Worm (Caenorhabditis elegans) whole organism, late embryonic: Measurements from ENCODE around the gene msp-78.
A peak's percentile ranks its signal among the peaks of the same experiment; 100 is the strongest.

Source experiments
- C38D4.7 ChIP-seq: fragments of 200-800 bp; sonication (Bioruptor generic); optimal IDR thresholded peaks from 2 replicates; lab custom pipeline; 2018; ENCODE audit warnings: mild to moderate bottlenecking, missing genetic modification characterization, moderate library complexity, missing compliant biosample characterization
- F13H6.1 ChIP-seq: sonication (generic microtip); optimal IDR thresholded peaks from 2 replicates; lab custom pipeline; 2016; ENCODE audit warnings: missing genetic modification characterization, missing compliant biosample characterization
- T23F11.4 ChIP-seq: fragments of 200-800 bp; sonication (Bioruptor generic); optimal IDR thresholded peaks from 2 replicates; lab custom pipeline; 2018; ENCODE audit warnings: mild to moderate bottlenecking, missing genetic modification characterization, missing compliant biosample characterization
- ahr-1 ChIP-seq: sonication (generic microtip); optimal IDR thresholded peaks from 2 replicates; lab custom pipeline; 2016; ENCODE audit warnings: missing genetic modification characterization, missing compliant biosample characterization
- ama-1 ChIP-seq: fragments of 150-350 bp; optimal IDR thresholded peaks from 2 replicates; lab custom pipeline; 2014
- ceh-14 ChIP-seq: sonication (generic microtip); optimal IDR thresholded peaks from 2 replicates; lab custom pipeline; 2016; ENCODE audit warnings: missing genotype, missing genetic modification characterization, missing compliant biosample characterization
- ceh-18 ChIP-seq: sonication (generic microtip); optimal IDR thresholded peaks from 2 replicates; lab custom pipeline; 2016; ENCODE audit warnings: missing genetic modification characterization, missing compliant biosample characterization
- ceh-30 ChIP-seq: fragments of 150-350 bp; optimal IDR thresholded peaks from 2 replicates; lab custom pipeline; 2014; ENCODE audit warnings: missing biosample characterization, missing genetic modification characterization
- ceh-45 ChIP-seq: fragments of 200-800 bp; sonication (Bioruptor generic); IDR thresholded peaks from 2 replicates; pipeline ENCODE4 v1.3.6; 2022; ENCODE audit warnings: missing genetic modification reagents, missing genetic modification characterization, missing compliant biosample characterization
- ceh-6 ChIP-seq: fragments of 200-800 bp; sonication (Bioruptor generic); optimal IDR thresholded peaks from 2 replicates; lab custom pipeline; 2018; ENCODE audit warnings: mild to moderate bottlenecking, missing genetic modification characterization, missing compliant biosample characterization
- che-1 ChIP-seq: sonication (generic microtip); optimal IDR thresholded peaks from 2 replicates; lab custom pipeline; 2016; ENCODE audit warnings: mild to moderate bottlenecking, missing genetic modification characterization, missing compliant biosample characterization
- dve-1 ChIP-seq: sonication (generic microtip); optimal IDR thresholded peaks from 2 replicates; lab custom pipeline; 2017; ENCODE audit warnings: antibody characterized with exemption, mild to moderate bottlenecking, missing genetic modification characterization, missing compliant biosample characterization
- elt-2 ChIP-seq: sonication (generic microtip); optimal IDR thresholded peaks from 2 replicates; lab custom pipeline; 2016; ENCODE audit warnings: missing genetic modification reagents, missing genetic modification characterization, missing compliant biosample characterization
- elt-4 ChIP-seq: sonication (generic microtip); optimal IDR thresholded peaks from 2 replicates; lab custom pipeline; 2016; ENCODE audit warnings: missing genetic modification characterization, missing compliant biosample characterization
- eyg-1 ChIP-seq: sonication (generic microtip); optimal IDR thresholded peaks from 2 replicates; lab custom pipeline; 2016; ENCODE audit warnings: missing genotype, missing genetic modification characterization, missing compliant biosample characterization
- fax-1 ChIP-seq: sonication (generic microtip); optimal IDR thresholded peaks from 2 replicates; lab custom pipeline; 2016; ENCODE audit warnings: missing genotype, missing genetic modification characterization, missing compliant biosample characterization
- fkh-10 ChIP-seq: fragments of 150-350 bp; optimal IDR thresholded peaks from 2 replicates; lab custom pipeline; 2014; ENCODE audit warnings: missing biosample characterization, missing genetic modification reagents, missing genetic modification characterization
- gmeb-2 ChIP-seq: sonication (generic microtip); optimal IDR thresholded peaks from 2 replicates; lab custom pipeline; 2016; ENCODE audit warnings: missing genetic modification characterization, inconsistent platforms, missing compliant biosample characterization
- hlh-30 ChIP-seq: sonication (generic microtip); optimal IDR thresholded peaks from 2 replicates; lab custom pipeline; 2017; ENCODE audit warnings: antibody characterized with exemption, missing genetic modification characterization, missing compliant biosample characterization; ENCODE audit not compliant: insufficient read depth
- hlh-8 ChIP-seq: sonication (generic microtip); optimal IDR thresholded peaks from 2 replicates; lab custom pipeline; 2016; ENCODE audit warnings: missing genotype, missing genetic modification characterization, missing compliant biosample characterization
- lim-6 ChIP-seq: sonication (generic microtip); optimal IDR thresholded peaks from 2 replicates; lab custom pipeline; 2016; ENCODE audit warnings: missing genetic modification characterization, missing compliant biosample characterization
- lin-11 ChIP-seq: fragments of 200-800 bp; sonication (Bioruptor generic); optimal IDR thresholded peaks from 2 replicates; lab custom pipeline; 2018; ENCODE audit warnings: mild to moderate bottlenecking, missing genetic modification characterization, missing compliant biosample characterization
- madf-2 ChIP-seq: sonication (generic microtip); optimal IDR thresholded peaks from 2 replicates; lab custom pipeline; 2017; ENCODE audit warnings: missing genetic modification characterization, missing compliant biosample characterization
- mec-3 ChIP-seq: sonication (generic microtip); optimal IDR thresholded peaks from 2 replicates; lab custom pipeline; 2016; ENCODE audit warnings: borderline replicate concordance, missing genetic modification characterization, missing compliant biosample characterization
- nfya-1 ChIP-seq: sonication (generic microtip); optimal IDR thresholded peaks from 2 replicates; lab custom pipeline; 2017; ENCODE audit warnings: missing genetic modification characterization, mild to moderate bottlenecking, missing compliant biosample characterization, antibody characterized with exemption, moderate library complexity
- nhr-11 ChIP-seq: fragments of 150-350 bp; optimal IDR thresholded peaks from 2 replicates; lab custom pipeline; 2014; ENCODE audit warnings: missing biosample characterization, missing genetic modification characterization
- npax-4 ChIP-seq: sonication (generic microtip); optimal IDR thresholded peaks from 2 replicates; lab custom pipeline; 2016; ENCODE audit warnings: missing genetic modification characterization, missing compliant biosample characterization
- odd-2 ChIP-seq: sonication (generic microtip); optimal IDR thresholded peaks from 2 replicates; lab custom pipeline; 2017; ENCODE audit warnings: antibody characterized with exemption, mild to moderate bottlenecking, missing genetic modification characterization, missing compliant biosample characterization
- pag-3 ChIP-seq: sonication (generic microtip); optimal IDR thresholded peaks from 2 replicates; lab custom pipeline; 2016; ENCODE audit warnings: missing compliant biosample characterization, missing genetic modification characterization, borderline replicate concordance
- pat-9 ChIP-seq: fragments of 200-800 bp; sonication (Bioruptor generic); optimal IDR thresholded peaks from 2 replicates; lab custom pipeline; 2018; ENCODE audit warnings: mild to moderate bottlenecking, missing genetic modification characterization, moderate library complexity, missing compliant biosample characterization
- pax-1 ChIP-seq: fragments of 150-350 bp; optimal IDR thresholded peaks from 2 replicates; lab custom pipeline; 2014; ENCODE audit warnings: missing biosample characterization, missing genetic modification characterization
- pha-4 ChIP-seq: fragments of 150-350 bp; optimal IDR thresholded peaks from 2 replicates; lab custom pipeline; 2018; ENCODE audit warnings: missing biosample characterization, missing genetic modification reagents, missing genetic modification characterization
- pqm-1 ChIP-seq: sonication (generic microtip); optimal IDR thresholded peaks from 2 replicates; lab custom pipeline; 2016; ENCODE audit warnings: missing genetic modification characterization, missing compliant biosample characterization
- rnt-1 ChIP-seq: sonication (generic microtip); optimal IDR thresholded peaks from 2 replicates; lab custom pipeline; 2016; ENCODE audit warnings: missing genetic modification characterization, missing compliant biosample characterization
- syd-9 ChIP-seq: sonication (generic microtip); optimal IDR thresholded peaks from 2 replicates; lab custom pipeline; 2016; ENCODE audit warnings: mild to moderate bottlenecking, missing genetic modification characterization, moderate library complexity, missing compliant biosample characterization
- unc-42 ChIP-seq: sonication (generic microtip); optimal IDR thresholded peaks from 2 replicates; lab custom pipeline; 2016; ENCODE audit warnings: missing genotype, missing genetic modification characterization, missing compliant biosample characterization

msp-78 gene

ce11 chrIV:9799664-9800063 is 29.8 kb downstream of the msp-78 start:
- no peak for TF ChIP-seq F13H6.1
- no peak for TF ChIP-seq pqm-1 (tag; lab: Kevin White, UChicago)
- no peak for TF ChIP-seq elt-2 (tag; lab: Kevin White, UChicago)
- TF ChIP-seq pat-9 (tag; lab: Kevin White, UChicago): no peak
- no peak for TF ChIP-seq ceh-18
- no peak for TF ChIP-seq madf-2 (tag; lab: Kevin White, UChicago)
- TF ChIP-seq che-1 (tag; lab: Kevin White, UChicago): no peak
- no peak for TF ChIP-seq fkh-10
- no peak for TF ChIP-seq nfya-1 (tag; lab: Kevin White, UChicago)

ce11 chrIV:9801418-9801817 is 31.6 kb downstream of the msp-78 start:
- peak; percentile 94 for TF ChIP-seq elt-2 (tag; lab: Kevin White, UChicago)
- TF ChIP-seq T23F11.4: no peak

- TF ChIP-seq mec-3: no peak
- no peak for TF ChIP-seq fax-1
- TF ChIP-seq npax-4 (tag; lab: Kevin White, UChicago): no peak
- TF ChIP-seq C38D4.7 (GFP tag; lab: Kevin White, UChicago): no peak
- TF ChIP-seq ceh-45: no peak
- TF ChIP-seq pag-3 (tag; lab: Kevin White, UChicago): no peak
- no peak for TF ChIP-seq unc-42 (tag; lab: Kevin White, UChicago)
- TF ChIP-seq gmeb-2 (tag; lab: Kevin White, UChicago): no peak
- TF ChIP-seq dve-1 (tag; lab: Kevin White, UChicago): no peak
- no peak for TF ChIP-seq syd-9 (tag; lab: Kevin White, UChicago)
- no peak for TF ChIP-seq fkh-10
- TF ChIP-seq pax-1 (tag; lab: Kevin White, UChicago): no peak
- TF ChIP-seq hlh-30 (tag; lab: Kevin White, UChicago): no peak
- TF ChIP-seq pha-4: no peak
- no peak for TF ChIP-seq lim-6 (tag; lab: Kevin White, UChicago)
- TF ChIP-seq hlh-8 (tag; lab: Kevin White, UChicago): no peak
- TF ChIP-seq eyg-1 (tag; lab: Kevin White, UChicago): no peak
- TF ChIP-seq ama-1 (lab: Kevin White, UChicago): no peak
- TF ChIP-seq, all 69 proteins: peak for 0
Observed at ce11 chrIV:9802711-9803110, 32.9 kb downstream of the msp-78 start, which contains the start of gene fat-3. TSS of gene fat-3 (plus strand) at chrIV:9803023.

ce11 chrIV:9803544-9803943 is 33.7 kb downstream of the msp-78 start:
- TF ChIP-seq ceh-30: no peak
- TF ChIP-seq unc-42 (tag; lab: Kevin White, UChicago): peak; percentile 6

- TF ChIP-seq npax-4 (tag; lab: Kevin White, UChicago): no peak
- TF ChIP-seq ama-1 (lab: Kevin White, UChicago): no peak
- TF ChIP-seq ahr-1 (tag; lab: Kevin White, UChicago): no peak
- TF ChIP-seq ceh-14 (tag; lab: Kevin White, UChicago): no peak
- no peak for TF ChIP-seq dve-1 (tag; lab: Kevin White, UChicago)
- no peak for TF ChIP-seq elt-4
- TF ChIP-seq ceh-18: no peak
- no peak for TF ChIP-seq madf-2 (tag; lab: Kevin White, UChicago)
- no peak for TF ChIP-seq rnt-1
- TF ChIP-seq T23F11.4: no peak
- no peak for TF ChIP-seq lin-11 (tag; lab: Kevin White, UChicago)
- TF ChIP-seq gmeb-2 (tag; lab: Kevin White, UChicago): no peak
- no peak for TF ChIP-seq pha-4
- TF ChIP-seq ceh-6 (GFP tag; lab: Kevin White, UChicago): no peak
- no peak for TF ChIP-seq nhr-11 (tag; lab: Kevin White, UChicago)
- TF ChIP-seq mec-3: no peak
- TF ChIP-seq odd-2: no peak
Observed at ce11 chrIV:9810633-9811032, 40.8 kb downstream of the msp-78 start, which contains the start of gene dct-15. TSS of gene dct-15 (minus strand) at chrIV:9810733.
